Fruit fly (Drosophila melanogaster): ENCODE data around the gene CG11357.

Gene CG11357

dm6 chr3L:4553395-4553794, 11.5 kb downstream of the CG11357 start (continued):
- TF ChIP-seq CG16813 (GFP tag; IDR thresholded peaks at IDR 0.05; ENCODE audit: partially characterized antibody) = peak; percentile 37; the same call in 1 of the 3 replicates
- no peak for TF ChIP-seq CG15269 (tag; optimal IDR thresholded peaks at IDR 0.05)
- TF ChIP-seq Ssrp (tag; optimal IDR thresholded peaks at IDR 0.05) = peak; percentile 21
- peak; percentile 66 for TF ChIP-seq sens (GFP tag)
- no peak for TF ChIP-seq CG14014 (GFP tag; IDR thresholded peaks at IDR 0.05)
- no peak for TF ChIP-seq ranshi (GFP tag; IDR thresholded peaks at IDR 0.05)
- no peak for TF ChIP-seq ara (GFP tag; IDR thresholded peaks at IDR 0.05)
- no peak for TF ChIP-seq CG34224 (GFP tag; IDR thresholded peaks at IDR 0.05; ENCODE audit: partially characterized antibody)
- TF ChIP-seq CG30020 (tag; optimal IDR thresholded peaks at IDR 0.05) = no peak
- TF ChIP-seq CG11085 (GFP tag; IDR thresholded peaks at IDR 0.05) = no peak
- peak; percentile 34 for TF ChIP-seq CG12769 (tag; optimal IDR thresholded peaks at IDR 0.05)
- TF ChIP-seq mam (GFP tag; optimal IDR thresholded peaks at IDR 0.05) = peak; percentile 26
- TF ChIP-seq pnt (GFP tag; optimal IDR thresholded peaks at IDR 0.05) = no peak
- no peak for TF ChIP-seq Jarid2 (GFP tag; optimal IDR thresholded peaks at IDR 0.05)
- TF ChIP-seq Nf-YB (GFP tag; optimal IDR thresholded peaks at IDR 0.05) = no peak
- no peak for TF ChIP-seq CG18764 (GFP tag; optimal IDR thresholded peaks at IDR 0.05)
- TF ChIP-seq odd (GFP tag; optimal IDR thresholded peaks at IDR 0.05) = no peak
- peak; percentile 31 for TF ChIP-seq twi (tag; optimal IDR thresholded peaks at IDR 0.05)
- TF ChIP-seq vnd (GFP tag; IDR thresholded peaks at IDR 0.05; ENCODE audit: partially characterized antibody) = no peak
- no peak for TF ChIP-seq CG10366 (GFP tag; IDR thresholded peaks at IDR 0.05)
- TF ChIP-seq D (optimal IDR thresholded peaks at IDR 0.05) = no peak
- no peak for TF ChIP-seq D (GFP tag; optimal IDR thresholded peaks at IDR 0.05)
- TF ChIP-seq chif (GFP tag; optimal IDR thresholded peaks at IDR 0.05) = peak in 1 of 2 experiments; percentile 30
- no peak for TF ChIP-seq unc-4 (GFP tag; IDR thresholded peaks at IDR 0.05; ENCODE audit: partially characterized antibody)
- peak; percentile 38 for TF ChIP-seq Bgb (GFP tag; IDR thresholded peaks at IDR 0.05; ENCODE audit: partially characterized antibody)
- peak; percentile 26 for TF ChIP-seq grau (tag; optimal IDR thresholded peaks at IDR 0.05)
- TF ChIP-seq cad (GFP tag; optimal IDR thresholded peaks at IDR 0.05) = no peak
- no peak for TF ChIP-seq CG7786 (GFP tag; optimal IDR thresholded peaks at IDR 0.05)
- no peak for TF ChIP-seq Neu2 (GFP tag; optimal IDR thresholded peaks at IDR 0.05; ENCODE audit: borderline replicate concordance)
- no peak for TF ChIP-seq fru (optimal IDR thresholded peaks at IDR 0.05)
- TF ChIP-seq CG11247 (GFP tag; IDR thresholded peaks at IDR 0.05) = no peak
- peak; percentile 24 for TF ChIP-seq Xbp1 (GFP tag; optimal IDR thresholded peaks at IDR 0.05)
- no peak for TF ChIP-seq Side (GFP tag; optimal IDR thresholded peaks at IDR 0.05)
- no peak for TF ChIP-seq sna (GFP tag; IDR thresholded peaks at IDR 0.05; ENCODE audit: partially characterized antibody)
- TF ChIP-seq Xrp1 (GFP tag; IDR thresholded peaks at IDR 0.05) = no peak
- no peak for TF ChIP-seq CG14965 (GFP tag; optimal IDR thresholded peaks at IDR 0.05; ENCODE audit: borderline replicate concordance)
- TF ChIP-seq CG1529 (GFP tag; optimal IDR thresholded peaks at IDR 0.05) = no peak
- TF ChIP-seq CG1792 (GFP tag; optimal IDR thresholded peaks at IDR 0.05) = no peak
- TF ChIP-seq Dref (GFP tag; IDR thresholded peaks at IDR 0.05) = no peak
- peak; percentile 94 for TF ChIP-seq GATAe (GFP tag; conservative IDR thresholded peaks at IDR 0.05)
- no peak for TF ChIP-seq CG15011 (GFP tag; optimal IDR thresholded peaks at IDR 0.05)
- no peak for TF ChIP-seq Gsc (GFP tag; IDR thresholded peaks at IDR 0.05)
- no peak for TF ChIP-seq gsb (GFP tag; IDR thresholded peaks at IDR 0.05)
- TF ChIP-seq dm (GFP tag; optimal IDR thresholded peaks at IDR 0.05) = peak; percentile 7
- TF ChIP-seq ap (GFP tag; IDR thresholded peaks at IDR 0.05) = no peak
- TF ChIP-seq gro (GFP tag; optimal IDR thresholded peaks at IDR 0.05) = peak; percentile 29
- no peak for TF ChIP-seq CG5180 (GFP tag; optimal IDR thresholded peaks at IDR 0.05)
- TF ChIP-seq Sox100B (GFP tag; optimal IDR thresholded peaks at IDR 0.05) = no peak
- no peak for TF ChIP-seq bbx (GFP tag; IDR thresholded peaks at IDR 0.05; ENCODE audit: partially characterized antibody)
- TF ChIP-seq CG16863 (GFP tag; optimal IDR thresholded peaks at IDR 0.05) = no peak
- no peak for TF ChIP-seq PHDP (tag; optimal IDR thresholded peaks at IDR 0.05)
- peak; percentile 69 for TF ChIP-seq Ets97D (GFP tag; optimal IDR thresholded peaks at IDR 0.05)

Measured in whole organism, embryonic.